Worm (Caenorhabditis elegans) whole organism, mixed stage, embryonic: Measurements from ENCODE around the gene skpo-3.

Source experiments
- M03D4.4 ChIP-seq: sonication (generic microtip); optimal IDR thresholded peaks from 2 replicates; lab custom pipeline; 2017; ENCODE audit warnings: mild to moderate bottlenecking, missing genetic modification characterization, missing compliant biosample characterization
- bed-3 ChIP-seq: fragments of 200-800 bp; sonication (Bioruptor generic); optimal IDR thresholded peaks from 3 replicates; lab custom pipeline; 2018; ENCODE audit warnings: mild to moderate bottlenecking, missing genetic modification characterization, moderate library complexity, missing compliant biosample characterization
- blmp-1 ChIP-seq: fragments of 150-350 bp; optimal IDR thresholded peaks from 2 replicates; lab custom pipeline; 2014; ENCODE audit warnings: missing biosample characterization, missing genetic modification characterization
- ceh-39 ChIP-seq: fragments of 150-350 bp; optimal IDR thresholded peaks from 2 replicates; lab custom pipeline; 2014; ENCODE audit warnings: missing biosample characterization, missing genetic modification characterization
- ceh-43 ChIP-seq: fragments of 200-800 bp; sonication (Bioruptor generic); optimal IDR thresholded peaks from 2 replicates; lab custom pipeline; 2018; ENCODE audit warnings: mild to moderate bottlenecking, missing genetic modification characterization, moderate library complexity, missing compliant biosample characterization
- ceh-83 ChIP-seq: fragments of 200-800 bp; sonication (Bioruptor generic); optimal IDR thresholded peaks from 2 replicates; lab custom pipeline; 2018; ENCODE audit warnings: mild to moderate bottlenecking, missing genetic modification characterization, missing compliant biosample characterization
- cnd-1 ChIP-seq: fragments of 200-800 bp; sonication (Bioruptor generic); optimal IDR thresholded peaks from 2 replicates; lab custom pipeline; 2018; ENCODE audit warnings: mild to moderate bottlenecking, missing genetic modification characterization, missing compliant biosample characterization
- elt-1 ChIP-seq: sonication (generic microtip); optimal IDR thresholded peaks from 2 replicates; lab custom pipeline; 2017; ENCODE audit warnings: missing genetic modification characterization, mild to moderate bottlenecking, missing compliant biosample characterization, antibody characterized with exemption, moderate library complexity, borderline replicate concordance; ENCODE audit not compliant: insufficient read depth
- elt-3 ChIP-seq: fragments of 150-350 bp; optimal IDR thresholded peaks from 2 replicates; lab custom pipeline; 2014; ENCODE audit warnings: missing biosample characterization, missing genetic modification characterization
- flh-1 ChIP-seq: fragments of 200-800 bp; sonication (Bioruptor generic); optimal IDR thresholded peaks from 2 replicates; lab custom pipeline; 2018; ENCODE audit warnings: mild to moderate bottlenecking, missing genetic modification characterization, moderate library complexity, missing compliant biosample characterization
- ham-2 ChIP-seq: fragments of 200-800 bp; sonication (Bioruptor generic); optimal IDR thresholded peaks from 2 replicates; lab custom pipeline; 2018; ENCODE audit warnings: mild to moderate bottlenecking, missing genetic modification characterization, missing compliant biosample characterization
- hlh-1 ChIP-seq: fragments of 150-350 bp; optimal IDR thresholded peaks from 2 replicates; lab custom pipeline; 2014; ENCODE audit warnings: missing biosample characterization, missing genetic modification reagents, missing genetic modification characterization
- lin-13 ChIP-seq: fragments of 150-350 bp; optimal IDR thresholded peaks from 2 replicates; lab custom pipeline; 2014; ENCODE audit warnings: missing biosample characterization, missing genetic modification characterization
- lin-32 ChIP-seq: fragments of 200-800 bp; sonication (Bioruptor generic); optimal IDR thresholded peaks from 2 replicates; lab custom pipeline; 2018; ENCODE audit warnings: mild to moderate bottlenecking, missing genetic modification characterization, missing compliant biosample characterization
- lsy-2 ChIP-seq: fragments of 150-350 bp; optimal IDR thresholded peaks from 2 replicates; lab custom pipeline; 2014; ENCODE audit warnings: missing biosample characterization, missing genetic modification characterization
- mep-1 ChIP-seq: fragments of 150-350 bp; optimal IDR thresholded peaks from 2 replicates; lab custom pipeline; 2017; ENCODE audit warnings: missing biosample characterization, missing genetic modification reagents, missing genetic modification characterization, inconsistent platforms
- mls-2 ChIP-seq: sonication (generic microtip); optimal IDR thresholded peaks from 2 replicates; lab custom pipeline; 2016; ENCODE audit warnings: mild to moderate bottlenecking, missing genetic modification characterization, moderate library complexity, missing compliant biosample characterization
- nhr-12 ChIP-seq: fragments of 150-350 bp; optimal IDR thresholded peaks from 2 replicates; lab custom pipeline; 2014; ENCODE audit warnings: missing biosample characterization, missing genetic modification characterization
- nhr-2 ChIP-seq: fragments of 150-350 bp; optimal IDR thresholded peaks from 2 replicates; lab custom pipeline; 2014; ENCODE audit warnings: missing biosample characterization, missing genetic modification characterization
- nhr-237 ChIP-seq: fragments of 150-350 bp; optimal IDR thresholded peaks from 2 replicates; lab custom pipeline; 2014; ENCODE audit warnings: missing biosample characterization, missing genetic modification characterization
- nhr-76 ChIP-seq: sonication (generic microtip); optimal IDR thresholded peaks from 2 replicates; lab custom pipeline; 2017; ENCODE audit warnings: missing biosample characterization, missing genetic modification characterization
- snpc-4 ChIP-seq: fragments of 150-350 bp; optimal IDR thresholded peaks from 2 replicates; lab custom pipeline; 2014; ENCODE audit warnings: missing biosample characterization, missing genetic modification characterization
- sptf-1 ChIP-seq: sonication (generic microtip); optimal IDR thresholded peaks from 2 replicates; lab custom pipeline; 2017; ENCODE audit warnings: mild to moderate bottlenecking, missing genetic modification characterization, moderate library complexity, missing compliant biosample characterization
- unc-120 ChIP-seq: sonication (generic microtip); optimal IDR thresholded peaks from 2 replicates; lab custom pipeline; 2017; ENCODE audit warnings: missing genetic modification characterization, missing compliant biosample characterization; ENCODE audit not compliant: poor library complexity, severe bottlenecking
- unc-39 ChIP-seq: fragments of 150-350 bp; optimal IDR thresholded peaks from 2 replicates; lab custom pipeline; 2014; ENCODE audit warnings: missing biosample characterization, missing genetic modification characterization
- zip-8 ChIP-seq: fragments of 150-350 bp; optimal IDR thresholded peaks from 2 replicates; lab custom pipeline; 2014; ENCODE audit warnings: missing biosample characterization, missing genetic modification characterization
- ztf-11 ChIP-seq: fragments of 150-350 bp; optimal IDR thresholded peaks from 2 replicates; lab custom pipeline; 2014; ENCODE audit warnings: missing biosample characterization, missing genetic modification characterization

The skpo-3 gene

DNA sequence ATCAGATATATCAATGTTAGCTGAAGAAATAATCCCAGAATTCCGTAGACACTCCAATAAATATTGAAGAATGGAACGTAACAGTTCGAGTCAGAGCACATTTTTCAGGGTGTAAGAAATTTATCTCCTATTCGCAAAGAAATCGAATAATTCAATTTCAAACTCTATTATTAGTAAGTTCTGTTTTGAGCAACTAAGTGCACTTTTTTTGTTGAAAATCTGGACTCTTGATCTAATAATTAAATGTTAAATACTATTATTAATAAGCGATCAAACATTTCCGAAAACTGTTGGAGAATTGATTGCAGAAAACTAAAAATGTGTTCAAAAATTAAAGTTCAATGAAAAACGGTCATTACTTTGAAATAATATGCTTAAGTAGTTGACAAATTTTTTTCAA lies 42.6 kb upstream of the skpo-3 start, which contains the start of gene srd-56:
srd-56 (minus strand) TSS at position 101 of the 400 bp plus-strand sequence.
- TF ChIP-seq snpc-4 (no peak), ztf-11 (tag; lab: Kevin White, UChicago) (no peak), lin-32 (no peak), nhr-2 (tag; lab: Kevin White, UChicago) (no peak), zip-8 (tag; lab: Kevin White, UChicago) (no peak), ceh-83 (no peak)

DNA sequence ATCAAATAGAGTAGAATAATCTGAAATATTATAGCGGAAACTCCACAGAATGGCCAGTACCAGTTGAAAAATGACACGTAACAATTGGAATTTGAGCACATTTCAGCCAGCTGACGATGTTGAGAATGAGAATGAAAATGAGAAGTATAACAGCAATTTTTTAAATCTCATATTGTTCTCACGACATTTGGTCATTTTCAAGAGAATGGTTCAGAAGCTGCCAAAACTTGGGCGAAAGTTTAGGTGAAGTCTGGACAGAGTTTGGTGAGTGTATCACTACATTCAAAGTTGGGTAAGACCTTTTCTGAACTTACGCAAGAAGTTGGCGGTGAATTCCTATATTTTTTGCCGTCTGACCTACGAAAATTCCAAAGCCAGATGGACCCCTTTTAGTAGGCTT lies 40.7 kb upstream of the skpo-3 start, which contains the start of gene srd-58:
srd-58 (minus strand) TSS at position 101 of the 400 bp plus-strand sequence.
- TF ChIP-seq elt-1 (no peak), nhr-237 (tag; lab: Kevin White, UChicago) (no peak), ceh-39 (tag; lab: Kevin White, UChicago) (no peak), unc-120 (tag; lab: Kevin White, UChicago) (no peak), nhr-12 (tag; lab: Kevin White, UChicago) (no peak), zip-8 (tag; lab: Kevin White, UChicago) (no peak)

DNA sequence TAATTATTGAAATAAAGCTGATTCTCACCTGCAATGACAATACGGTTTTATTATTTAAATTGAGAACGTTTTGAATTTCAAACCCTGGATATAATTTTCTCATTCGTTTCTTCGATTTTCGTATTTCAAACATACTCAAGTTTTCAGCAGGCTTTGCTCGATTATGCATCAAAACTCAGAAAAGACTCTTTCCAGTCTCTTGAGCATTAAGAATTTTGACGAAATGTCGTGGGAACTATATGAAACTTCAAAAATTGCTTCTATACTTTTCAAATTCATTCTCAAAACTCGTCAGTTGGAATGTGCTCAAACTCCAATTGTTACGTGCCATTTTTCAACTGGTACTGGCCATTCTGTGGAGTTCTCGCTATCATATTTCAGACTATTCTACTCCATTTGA lies 40.3 kb upstream of the skpo-3 start, which contains the start of gene srd-59:
srd-59 (plus strand) TSS at position 301 of the 400 bp plus-strand sequence.
- TF ChIP-seq ceh-39 (tag; lab: Kevin White, UChicago) (no peak), blmp-1 (no peak), cnd-1 (tag; lab: Kevin White, UChicago) (no peak), nhr-76 (tag; lab: Kevin White, UChicago) (no peak), M03D4.4 (tag; lab: Kevin White, UChicago) (no peak)

DNA sequence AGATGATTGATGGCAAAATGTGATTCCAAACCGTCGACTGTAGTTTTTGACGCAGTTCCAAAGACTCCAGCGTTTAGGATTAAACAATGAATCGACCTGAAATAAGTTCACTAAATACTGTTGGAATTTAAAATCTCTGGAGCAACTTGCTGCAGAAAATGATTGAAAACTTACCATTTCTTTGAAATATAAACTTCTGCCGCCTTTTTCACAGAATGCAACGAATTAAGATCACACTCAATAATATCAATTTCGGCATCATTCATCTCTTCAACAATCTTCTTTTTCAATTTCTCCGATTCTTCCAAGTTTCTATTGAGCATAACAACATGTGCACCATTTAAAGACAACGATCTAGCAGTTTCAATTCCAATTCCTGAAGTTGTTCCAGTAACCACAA lies 38.0 kb upstream of the skpo-3 start:
- TF ChIP-seq cnd-1 (tag; lab: Kevin White, UChicago), result no peak
- TF ChIP-seq hlh-1, result no peak
- TF ChIP-seq lin-13 (tag; lab: Kevin White, UChicago), result no peak
- no peak for TF ChIP-seq nhr-76 (tag; lab: Kevin White, UChicago)

DNA sequence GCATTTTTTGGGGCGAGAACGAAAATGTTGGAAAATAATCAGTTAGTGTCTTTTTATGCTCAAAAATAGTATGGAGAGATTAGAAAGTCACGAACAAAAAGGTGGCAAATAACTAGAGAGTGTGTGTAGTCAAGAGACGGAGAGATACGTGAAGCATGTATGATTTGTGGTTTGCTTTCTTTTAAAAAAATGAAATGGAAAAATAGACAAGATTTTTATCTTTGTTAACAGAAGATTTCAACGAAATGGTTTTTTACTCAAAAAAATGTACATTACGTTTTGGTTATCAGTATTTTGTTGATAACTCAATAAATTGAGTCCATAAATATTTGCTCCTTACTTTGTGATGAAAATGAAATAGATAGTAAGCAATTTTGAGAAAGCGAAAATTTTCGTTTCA lies 37.5 kb upstream of the skpo-3 start, which contains the start of gene dhs-7:
dhs-7 (minus strand) TSS at position 277 of the 400 bp plus-strand sequence.
- TF ChIP-seq zip-8 (tag; lab: Kevin White, UChicago), result no peak
- no peak for TF ChIP-seq snpc-4
- TF ChIP-seq mep-1 (tag; lab: Kevin White, UChicago), result no peak
- TF ChIP-seq hlh-1, result no peak
- no peak for TF ChIP-seq cnd-1 (tag; lab: Kevin White, UChicago)
- no peak for TF ChIP-seq ham-2 (GFP tag; lab: Kevin White, UChicago)
- no peak for TF ChIP-seq elt-1
- no peak for TF ChIP-seq elt-3 (tag; lab: Kevin White, UChicago)

DNA sequence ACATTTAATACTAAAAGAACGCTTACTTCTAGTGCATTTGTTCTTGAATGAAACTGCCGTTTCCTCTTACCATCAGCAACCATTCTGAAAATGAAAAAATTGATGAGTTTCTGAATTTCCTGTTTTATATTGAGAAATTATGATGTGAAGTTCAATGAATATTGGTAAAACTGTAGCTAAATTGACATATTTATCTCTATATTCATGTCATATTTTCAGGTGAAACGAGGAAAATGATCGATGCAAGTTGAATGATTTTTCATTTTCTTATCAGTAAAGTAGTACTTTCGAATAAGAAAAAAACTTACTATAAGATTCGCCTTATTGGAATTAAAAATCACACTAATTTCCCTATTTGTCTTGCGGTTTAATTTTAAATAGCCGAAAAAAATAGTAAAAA lies 35.5 kb upstream of the skpo-3 start, which contains the start of gene E04F6.15:
E04F6.15 (minus strand) TSS at position 101 of the 400 bp plus-strand sequence.
- TF ChIP-seq bed-3 (GFP tag; lab: Kevin White, UChicago), result no peak
- no peak for TF ChIP-seq mls-2
- TF ChIP-seq nhr-237 (tag; lab: Kevin White, UChicago), result no peak
- no peak for TF ChIP-seq lin-13 (tag; lab: Kevin White, UChicago)
- TF ChIP-seq nhr-76 (tag; lab: Kevin White, UChicago), result no peak
- no peak for TF ChIP-seq lsy-2 (tag; lab: Kevin White, UChicago)
- no peak for TF ChIP-seq ceh-39 (tag; lab: Kevin White, UChicago)
- TF ChIP-seq ham-2 (GFP tag; lab: Kevin White, UChicago), result no peak
- TF ChIP-seq M03D4.4 (tag; lab: Kevin White, UChicago), result no peak
- no peak for TF ChIP-seq cnd-1 (tag; lab: Kevin White, UChicago)
- no peak for TF ChIP-seq flh-1
- no peak for TF ChIP-seq ceh-43 (GFP tag; lab: Kevin White, UChicago)
- no peak for TF ChIP-seq unc-39 (tag; lab: Kevin White, UChicago)
- TF ChIP-seq zip-8 (tag; lab: Kevin White, UChicago), result no peak
- TF ChIP-seq lin-32, result no peak
- no peak for TF ChIP-seq ztf-11 (tag; lab: Kevin White, UChicago)
- TF ChIP-seq sptf-1 (tag; lab: Kevin White, UChicago), result no peak
- TF ChIP-seq hlh-1, result no peak
- TF ChIP-seq nhr-12 (tag; lab: Kevin White, UChicago), result no peak
- no peak for TF ChIP-seq elt-1
- TF ChIP-seq, all 35 proteins: peak for 0
